Fruit fly (Drosophila melanogaster) whole organism, embryonic: Measurements from ENCODE around the gene CG17349.

Source experiments
- Bdp1 ChIP-seq: fragments of 200-800 bp; sonication (Bioruptor generic); optimal IDR thresholded peaks from 3 replicates; lab custom pipeline; 2016; ENCODE audit warnings: missing biosample characterization, missing genetic modification characterization
- CG10979 ChIP-seq: fragments of 200-800 bp; sonication (Bioruptor generic); optimal IDR thresholded peaks from 2 replicates; lab custom pipeline; 2018; ENCODE audit warnings: missing biosample characterization, mild to moderate bottlenecking, missing genetic modification characterization, moderate library complexity
- CG12155 ChIP-seq: fragments of 200-800 bp; sonication (Bioruptor generic); optimal IDR thresholded peaks from 3 replicates; lab custom pipeline; 2016; ENCODE audit warnings: missing biosample characterization, missing genetic modification characterization
- CG13424 ChIP-seq: fragments of 200-800 bp; sonication (Bioruptor generic); optimal IDR thresholded peaks from 2 replicates; lab custom pipeline; 2019; ENCODE audit warnings: missing biosample characterization, mild to moderate bottlenecking, missing genetic modification characterization, moderate library complexity
- CG13894 ChIP-seq: fragments of 200-800 bp; sonication (Bioruptor generic); optimal IDR thresholded peaks from 3 replicates; lab custom pipeline; 2018; ENCODE audit warnings: missing biosample characterization, mild to moderate bottlenecking, missing genetic modification characterization, moderate library complexity
- CG14667 ChIP-seq: fragments of 200-800 bp; sonication (Bioruptor generic); IDR thresholded peaks from 2 replicates; pipeline ENCODE4 v1.3.6; 2022; ENCODE audit warnings: missing biosample characterization, missing genetic modification characterization
- CG15073 ChIP-seq: fragments of 200-800 bp; sonication (Bioruptor generic); optimal IDR thresholded peaks from 2 replicates; lab custom pipeline; 2016; ENCODE audit warnings: missing biosample characterization, missing genetic modification characterization
- CG15269 ChIP-seq: fragments of 200-800 bp; sonication (Bioruptor generic); optimal IDR thresholded peaks from 2 replicates; lab custom pipeline; 2018; ENCODE audit warnings: missing biosample characterization, mild to moderate bottlenecking, missing genetic modification characterization, moderate library complexity
- CG1647 ChIP-seq: fragments of 200-800 bp; sonication (Bioruptor generic); optimal IDR thresholded peaks from 3 replicates; lab custom pipeline; 2016; ENCODE audit warnings: missing biosample characterization, missing genetic modification characterization
- CG17568 ChIP-seq: fragments of 200-800 bp; sonication (Bioruptor generic); optimal IDR thresholded peaks from 2 replicates; lab custom pipeline; 2018; ENCODE audit warnings: missing biosample characterization, mild to moderate bottlenecking, missing genetic modification characterization, moderate library complexity
- CG17912 ChIP-seq: fragments of 200-800 bp; sonication (Bioruptor generic); optimal IDR thresholded peaks from 2 replicates; lab custom pipeline; 2018; ENCODE audit warnings: missing biosample characterization, mild to moderate bottlenecking, missing genetic modification characterization
- CG3163 ChIP-seq: fragments of 200-800 bp; sonication (Bioruptor generic); optimal IDR thresholded peaks from 3 replicates; lab custom pipeline; 2016; ENCODE audit warnings: missing biosample characterization, missing genetic modification characterization
- CG32767 ChIP-seq: fragments of 200-800 bp; sonication (Bioruptor generic); IDR thresholded peaks from 2 replicates; pipeline ENCODE4 v1.3.6; 2022; ENCODE audit warnings: missing biosample characterization, missing genetic modification characterization
- CG3281 ChIP-seq: fragments of 200-800 bp; sonication (Bioruptor generic); optimal IDR thresholded peaks from 3 replicates; lab custom pipeline; 2017; ENCODE audit warnings: missing biosample characterization, mild to moderate bottlenecking, missing genetic modification characterization
- CG33213 ChIP-seq: fragments of 200-800 bp; sonication (Bioruptor generic); optimal IDR thresholded peaks from 3 replicates; lab custom pipeline; 2016; ENCODE audit warnings: missing biosample characterization, missing genetic modification characterization
- CG3995 ChIP-seq: fragments of 200-800 bp; sonication (Bioruptor generic); optimal IDR thresholded peaks from 3 replicates; lab custom pipeline; 2016; ENCODE audit warnings: missing biosample characterization, missing genetic modification characterization
- CG4328 ChIP-seq: fragments of 200-800 bp; sonication (Bioruptor generic); optimal IDR thresholded peaks from 3 replicates; lab custom pipeline; 2017; ENCODE audit warnings: missing biosample characterization, missing genetic modification reagents, missing genetic modification characterization
- CG4424 ChIP-seq: fragments of 200-800 bp; sonication (Bioruptor generic); optimal IDR thresholded peaks from 3 replicates; lab custom pipeline; 2016; ENCODE audit warnings: missing biosample characterization, missing genetic modification characterization
- CG7745 ChIP-seq: fragments of 200-800 bp; sonication (Bioruptor generic); optimal IDR thresholded peaks from 2 replicates; lab custom pipeline; 2018; ENCODE audit warnings: missing biosample characterization, mild to moderate bottlenecking, missing genetic modification characterization, moderate library complexity
- CG8478 ChIP-seq: fragments of >200 bp; optimal IDR thresholded peaks from 2 replicates; lab custom pipeline; 2018
- CG9727 ChIP-seq: fragments of 200-800 bp; sonication (Bioruptor generic); optimal IDR thresholded peaks from 3 replicates; lab custom pipeline; 2017; ENCODE audit warnings: missing biosample characterization, mild to moderate bottlenecking, missing genetic modification characterization
- Deaf1 ChIP-seq: fragments of 200-800 bp; optimal IDR thresholded peaks from 3 replicates; lab custom pipeline; 2019; ENCODE audit warnings: missing biosample characterization, mild to moderate bottlenecking, missing genetic modification characterization, moderate library complexity
- Doc2 ChIP-seq: fragments of 200-800 bp; sonication (Bioruptor generic); IDR thresholded peaks from 2 replicates; pipeline ENCODE4 v1.3.6; 2022; ENCODE audit warnings: missing biosample characterization, missing genetic modification characterization
- Gug ChIP-seq: fragments of 200-800 bp; sonication (Bioruptor generic); IDR thresholded peaks from 4 replicates; pipeline ENCODE4 v1.3.6; 2022; ENCODE audit warnings: missing biosample characterization, missing genetic modification characterization
- Hand ChIP-seq: fragments of 200-800 bp; sonication (Bioruptor generic); optimal IDR thresholded peaks from 2 replicates; lab custom pipeline; 2017; ENCODE audit warnings: mild to moderate bottlenecking, missing biosample characterization, missing genetic modification reagents, missing genetic modification characterization
- Kr ChIP-seq: fragments of 200-800 bp; sonication (Bioruptor generic); optimal IDR thresholded peaks from 2 replicates; lab custom pipeline; 2017; ENCODE audit warnings: missing biosample characterization, mild to moderate bottlenecking, missing genetic modification characterization
- Lpt ChIP-seq: fragments of >200 bp; optimal IDR thresholded peaks from 2 replicates; lab custom pipeline; 2018; ENCODE audit warnings: missing biosample characterization, missing genetic modification characterization
- MESR4 ChIP-seq: fragments of 200-800 bp; sonication (Bioruptor generic); optimal IDR thresholded peaks from 2 replicates; lab custom pipeline; 2018; ENCODE audit warnings: missing biosample characterization, mild to moderate bottlenecking, missing genetic modification characterization, moderate library complexity
- NFAT ChIP-seq: fragments of 200-800 bp; sonication (Bioruptor generic); IDR thresholded peaks from 2 replicates; pipeline ENCODE4 v1.3.6; 2022; ENCODE audit warnings: missing biosample characterization, missing genetic modification characterization
- Nf-YA ChIP-seq: fragments of 200-800 bp; sonication (Bioruptor generic); IDR thresholded peaks from 2 replicates; pipeline ENCODE4 v1.3.6; 2022; ENCODE audit warnings: missing biosample characterization, missing genetic modification characterization
- Oli ChIP-seq: fragments of 200-800 bp; sonication (Bioruptor generic); optimal IDR thresholded peaks from 2 replicates; lab custom pipeline; 2018; ENCODE audit warnings: missing biosample characterization, mild to moderate bottlenecking, missing genetic modification characterization, moderate library complexity
- Sox102F ChIP-seq: fragments of 200-800 bp; sonication (Bioruptor generic); optimal IDR thresholded peaks from 2 replicates; lab custom pipeline; 2018; ENCODE audit warnings: missing biosample characterization, mild to moderate bottlenecking, missing genetic modification characterization, moderate library complexity
- Spps ChIP-seq: fragments of 200-800 bp; sonication (Bioruptor generic); optimal IDR thresholded peaks from 2 replicates; lab custom pipeline; 2018; ENCODE audit warnings: missing biosample characterization, mild to moderate bottlenecking, missing genetic modification characterization
- Trl ChIP-seq, 3 experiments: fragments of >200 bp in 2 of 3; fragments of 200-800 bp in 1 of 3; sonication (Bioruptor generic) in 1 of 3; optimal IDR thresholded peaks; 2 replicates in 1 of 3; 3 replicates in 2 of 3; lab custom pipeline; 2016 to 2017; ENCODE audit warnings: missing biosample characterization in 1 of 3, missing genetic modification characterization in 1 of 3
- amos ChIP-seq: fragments of 200-800 bp; sonication (Bioruptor generic); IDR thresholded peaks from 2 replicates; pipeline ENCODE4 v1.3.6; 2022; ENCODE audit warnings: missing biosample characterization, missing genetic modification characterization; ENCODE audit not compliant: partially characterized antibody
- cad ChIP-seq: fragments of >200 bp; optimal IDR thresholded peaks from 2 replicates; lab custom pipeline; 2017; ENCODE audit warnings: missing biosample characterization, missing genetic modification characterization
- caup ChIP-seq: fragments of 200-800 bp; sonication (Bioruptor generic); optimal IDR thresholded peaks from 3 replicates; lab custom pipeline; 2017; ENCODE audit warnings: missing biosample characterization, mild to moderate bottlenecking, missing genetic modification characterization, moderate library complexity; ENCODE audit not compliant: severe bottlenecking
- cg ChIP-seq: fragments of 200-800 bp; sonication (Bioruptor generic); optimal IDR thresholded peaks from 3 replicates; lab custom pipeline; 2019; ENCODE audit warnings: missing biosample characterization, mild to moderate bottlenecking, missing genetic modification characterization, moderate library complexity
- disco-r ChIP-seq: fragments of 200-800 bp; sonication (Bioruptor generic); optimal IDR thresholded peaks from 2 replicates; lab custom pipeline; 2016; ENCODE audit warnings: missing biosample characterization, missing genetic modification characterization
- gem ChIP-seq: fragments of 200-800 bp; sonication (Bioruptor generic); optimal IDR thresholded peaks from 2 replicates; lab custom pipeline; 2019; ENCODE audit warnings: missing biosample characterization, mild to moderate bottlenecking, missing genetic modification characterization, moderate library complexity
- hkb ChIP-seq, 2 experiments: fragments of 200-800 bp in 1 of 2; fragments of >200 bp in 1 of 2; sonication (Bioruptor generic) in 1 of 2; IDR thresholded peaks in 1 of 2; optimal IDR thresholded peaks in 1 of 2; 2 replicates each; pipeline versions ENCODE4 v1.3.6 to Lab custom; 2017 to 2022; ENCODE audit warnings: missing biosample characterization in 1 of 2, missing genetic modification characterization in 1 of 2
- hth ChIP-seq: fragments of >200 bp; optimal IDR thresholded peaks from 2 replicates; lab custom pipeline; 2017; ENCODE audit warnings: inconsistent platforms
- insv ChIP-seq, 2 experiments: fragments of 200-800 bp; sonication (Bioruptor generic); optimal IDR thresholded peaks; 3 replicates each; lab custom pipeline; 2016 to 2018; ENCODE audit warnings: missing biosample characterization in 2 of 2, missing genetic modification characterization in 2 of 2
- lola ChIP-seq, 3 experiments: fragments of >200 bp in 2 of 3; fragments of 200-800 bp in 1 of 3; sonication (Bioruptor generic) in 1 of 3; optimal IDR thresholded peaks; 2 replicates each; lab custom pipeline; 2017 to 2019; ENCODE audit warnings: missing biosample characterization in 3 of 3, missing genetic modification characterization in 3 of 3, mild to moderate bottlenecking in 1 of 3, moderate library complexity in 1 of 3
- luna ChIP-seq: fragments of 200-800 bp; sonication (Bioruptor generic); optimal IDR thresholded peaks from 2 replicates; lab custom pipeline; 2016; ENCODE audit warnings: missing biosample characterization, missing genetic modification characterization
- shn ChIP-seq: fragments of 200-800 bp; sonication (Bioruptor generic); optimal IDR thresholded peaks from 3 replicates; lab custom pipeline; 2016; ENCODE audit warnings: missing biosample characterization, missing genetic modification characterization
- so ChIP-seq: fragments of 200-800 bp; sonication (Bioruptor generic); IDR thresholded peaks from 3 replicates; pipeline ENCODE4 v1.3.6; 2022; ENCODE audit warnings: missing biosample characterization, missing genetic modification characterization
- ssp ChIP-seq: fragments of 200-800 bp; sonication (Bioruptor generic); IDR thresholded peaks from 2 replicates; pipeline ENCODE4 v1.3.6; 2022; ENCODE audit warnings: missing biosample characterization, missing genetic modification characterization
- unpg ChIP-seq: fragments of 200-800 bp; sonication (Bioruptor generic); optimal IDR thresholded peaks from 3 replicates; lab custom pipeline; 2018; ENCODE audit warnings: missing biosample characterization, mild to moderate bottlenecking, missing genetic modification characterization, moderate library complexity
- wdn ChIP-seq: fragments of 200-800 bp; sonication (Bioruptor generic); IDR thresholded peaks from 2 replicates; pipeline ENCODE4 v1.3.6; 2022; ENCODE audit warnings: missing biosample characterization, missing genetic modification characterization
- zen2 ChIP-seq: fragments of 200-800 bp; sonication (Bioruptor generic); IDR thresholded peaks from 3 replicates; pipeline ENCODE4 v1.3.6; 2022; ENCODE audit warnings: missing biosample characterization, missing genetic modification characterization; ENCODE audit not compliant: partially characterized antibody

The CG17349 gene

DNA sequence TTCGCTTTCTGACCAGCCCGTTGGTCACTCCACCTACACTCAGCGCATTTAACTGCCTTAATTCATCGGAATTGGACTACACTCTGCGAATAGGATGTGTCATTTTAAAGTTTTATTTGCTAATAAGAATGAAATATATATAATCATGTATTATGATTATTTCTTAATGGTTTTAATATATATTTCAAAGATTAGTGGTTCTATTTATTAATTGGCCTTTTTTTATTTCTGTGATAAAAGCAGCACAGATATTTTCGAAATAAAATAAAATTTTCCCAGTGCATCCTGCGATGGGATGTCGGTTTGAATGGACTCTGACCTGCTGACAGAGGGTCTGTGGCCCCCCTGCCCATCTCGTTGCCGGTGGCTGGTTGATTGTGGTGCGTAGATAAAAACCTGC is 3.6 kb downstream of the CG17349 start (continued):
- TF ChIP-seq Hand (GFP tag; lab: Kevin White, UChicago) = no peak
- no peak for TF ChIP-seq Doc2
- peak; percentile 48 for TF ChIP-seq CG13424
- no peak for TF ChIP-seq Bdp1 (GFP tag; lab: Kevin White, UChicago)
- peak; percentile 37 for TF ChIP-seq CG15269 (tag; lab: Kevin White, UChicago)
- TF ChIP-seq CG17568 (GFP tag; lab: Kevin White, UChicago) = no peak
- TF ChIP-seq CG32767 (GFP tag; lab: Robert Waterston, UW) = no peak
- no peak for TF ChIP-seq luna
- no peak for TF ChIP-seq CG13894 (tag; lab: Kevin White, UChicago)
- TF ChIP-seq CG1647 (GFP tag; lab: Kevin White, UChicago) = no peak
- TF ChIP-seq cg = no peak
- TF ChIP-seq Kr (GFP tag; lab: Kevin White, UChicago) = no peak
- peak; percentile 72 for TF ChIP-seq gem (tag; lab: Kevin White, UChicago)
- peak; percentile 46 for TF ChIP-seq Oli
- no peak for TF ChIP-seq CG14667 (GFP tag; lab: Robert Waterston, UW)
- peak; percentile 27 for TF ChIP-seq CG4424
- TF ChIP-seq wdn (GFP tag; lab: Robert Waterston, UW) = no peak
- TF ChIP-seq disco-r (GFP tag; lab: Kevin White, UChicago) = no peak
- no peak for TF ChIP-seq CG33213 (GFP tag; lab: Kevin White, UChicago)
- TF ChIP-seq CG17912 (GFP tag; lab: Kevin White, UChicago) = no peak
- TF ChIP-seq unpg (GFP tag; lab: Kevin White, UChicago) = peak; percentile 49
- TF ChIP-seq CG7745 (tag; lab: Kevin White, UChicago) = no peak
- TF ChIP-seq CG9727 = peak; percentile 38
- peak; percentile 69 for TF ChIP-seq CG10979 (tag; lab: Kevin White, UChicago)
- no peak for TF ChIP-seq CG3995
- TF ChIP-seq hth (lab: Kevin White, UChicago) = no peak
- no peak for TF ChIP-seq CG4328 (GFP tag; lab: Kevin White, UChicago)
- no peak for TF ChIP-seq CG12155 (GFP tag; lab: Kevin White, UChicago)
- TF ChIP-seq Nf-YA = no peak
- TF ChIP-seq Lpt = no peak
- no peak for TF ChIP-seq insv (GFP tag; optimal IDR thresholded peaks at IDR 0.05; lab: Kevin White, UChicago)
- no peak for TF ChIP-seq caup (GFP tag; lab: Kevin White, UChicago)
- no peak for TF ChIP-seq amos (GFP tag; lab: Robert Waterston, UW)
- 0 out of 2 replicates have a peak, but pooled peaks have one; percentile 6 for TF ChIP-seq ssp (GFP tag; lab: Robert Waterston, UW)
- TF ChIP-seq MESR4 (GFP tag; lab: Kevin White, UChicago) = no peak
- TF ChIP-seq lola (GFP tag; optimal IDR thresholded peaks at IDR 0.05; lab: Kevin White, UChicago) = peak in 1 of 3 experiments; percentile 64
- peak; percentile 27 for TF ChIP-seq Sox102F
- TF ChIP-seq so (GFP tag; lab: Robert Waterston, UW) = no peak
- no peak for TF ChIP-seq hkb (optimal IDR thresholded peaks at IDR 0.05; lab: Kevin White, UChicago)
- no peak for TF ChIP-seq hkb (GFP tag; IDR thresholded peaks at IDR 0.05; lab: Robert Waterston, UW)
- peak; percentile 34 for TF ChIP-seq Spps (tag; lab: Kevin White, UChicago)
- no peak for TF ChIP-seq shn
- TF ChIP-seq CG15073 (GFP tag; lab: Kevin White, UChicago) = no peak
- no peak for TF ChIP-seq Gug (GFP tag; lab: Robert Waterston, UW)
- TF ChIP-seq cad = no peak
- no peak for TF ChIP-seq Trl (optimal IDR thresholded peaks at IDR 0.05; lab: Kevin White, UChicago)
- TF ChIP-seq Trl (GFP tag; optimal IDR thresholded peaks at IDR 0.05; lab: Kevin White, UChicago) = no peak
- TF ChIP-seq CG8478 (lab: Kevin White, UChicago) = no peak
- no peak for TF ChIP-seq zen2 (GFP tag; lab: Robert Waterston, UW)
- no peak for TF ChIP-seq CG3281 (GFP tag; lab: Kevin White, UChicago)
- TF ChIP-seq NFAT (GFP tag; lab: Robert Waterston, UW) = no peak
- no peak for TF ChIP-seq CG3163 (GFP tag; lab: Kevin White, UChicago)
- TF ChIP-seq Deaf1 (tag; lab: Kevin White, UChicago) = peak; percentile 5
